Fruit fly (Drosophila melanogaster): ENCODE data around the gene CG9135.

CG9135 gene

dm6 chr2L:6062382-6063082 is 11.9 kb downstream of the CG9135 start, which contains the start of the genes ND-51 and CG13994 (continued):
- peak; percentile 86 for TF ChIP-seq ems (GFP tag; optimal IDR thresholded peaks at IDR 0.05)
- TF ChIP-seq org-1 (GFP tag; optimal IDR thresholded peaks at IDR 0.05) = no peak
- peak; percentile 86 for TF ChIP-seq CG34422 (GFP tag; IDR thresholded peaks at IDR 0.05)
- peak; percentile 76 for TF ChIP-seq CG12942 (GFP tag; optimal IDR thresholded peaks at IDR 0.05)
- TF ChIP-seq CTCF (GFP tag; optimal IDR thresholded peaks at IDR 0.05) = no peak
- peak; percentile 76 for TF ChIP-seq CG17186 (GFP tag; optimal IDR thresholded peaks at IDR 0.05)
- TF ChIP-seq CG4820 (GFP tag; optimal IDR thresholded peaks at IDR 0.05) = peak; percentile 82
- peak; percentile 86 for TF ChIP-seq sisA (GFP tag; IDR thresholded peaks at IDR 0.05)
- peak; percentile 74 for TF ChIP-seq Max (GFP tag; optimal IDR thresholded peaks at IDR 0.05)
- TF ChIP-seq CG2889 (GFP tag; IDR thresholded peaks at IDR 0.05) = peak; percentile 83
- TF ChIP-seq Rfx (GFP tag; IDR thresholded peaks at IDR 0.05) = peak; percentile 88
- peak in 1 of 3 experiments; percentile 79 for TF ChIP-seq lola (GFP tag; optimal IDR thresholded peaks at IDR 0.05)
- peak; percentile 75 for TF ChIP-seq CG9215 (GFP tag; IDR thresholded peaks at IDR 0.05)
- TF ChIP-seq CG42726 (GFP tag; IDR thresholded peaks at IDR 0.05; ENCODE audit: partially characterized antibody) = no peak
- TF ChIP-seq CG8359 (GFP tag; optimal IDR thresholded peaks at IDR 0.05; ENCODE audit: borderline replicate concordance) = peak; percentile 11
- TF ChIP-seq MBD-R2 (GFP tag; IDR thresholded peaks at IDR 0.05) = peak; percentile 86
- no peak for TF ChIP-seq eve (GFP tag; optimal IDR thresholded peaks at IDR 0.05)
- TF ChIP-seq tll (GFP tag; optimal IDR thresholded peaks at IDR 0.05) = peak; percentile 77 to 91
- TF ChIP-seq CG10959 (GFP tag; IDR thresholded peaks at IDR 0.05) = peak; percentile 59
- TF ChIP-seq en (GFP tag; optimal IDR thresholded peaks at IDR 0.05) = peak; percentile 44
- TF ChIP-seq Nf-YC (tag; optimal IDR thresholded peaks at IDR 0.05) = peak; percentile 77
- TF ChIP-seq onecut (GFP tag; IDR thresholded peaks at IDR 0.05) = peak; percentile 41; the same call in 1 of the 2 replicates
- 0 out of 2 replicates have a peak, but pooled peaks have one; percentile 16 for TF ChIP-seq sim (GFP tag; IDR thresholded peaks at IDR 0.05)
- peak; percentile 45; the same call in 1 of the 2 replicates for TF ChIP-seq toy (GFP tag; IDR thresholded peaks at IDR 0.05)
- TF ChIP-seq CG7271 (tag; optimal IDR thresholded peaks at IDR 0.05) = peak; percentile 40
- no peak for TF ChIP-seq CG15011 (GFP tag; optimal IDR thresholded peaks at IDR 0.05)
- peak; percentile 71 for TF ChIP-seq dmrt11E (tag; optimal IDR thresholded peaks at IDR 0.05)
- TF ChIP-seq CG18619 (GFP tag; optimal IDR thresholded peaks at IDR 0.05) = peak; percentile 61
- TF ChIP-seq CG14710 (tag; optimal IDR thresholded peaks at IDR 0.05) = peak; percentile 91
- no peak for TF ChIP-seq hkb (optimal IDR thresholded peaks at IDR 0.05)
- TF ChIP-seq hkb (GFP tag; IDR thresholded peaks at IDR 0.05) = peak; percentile 84
- no peak for TF ChIP-seq Lpt (GFP tag; optimal IDR thresholded peaks at IDR 0.05)
- no peak for TF ChIP-seq hth (optimal IDR thresholded peaks at IDR 0.05)
- peak; percentile 85 for TF ChIP-seq tin (GFP tag; optimal IDR thresholded peaks at IDR 0.05)
- TF ChIP-seq Drgx (GFP tag; IDR thresholded peaks at IDR 0.05) = peak; percentile 77
- TF ChIP-seq nmo (GFP tag; optimal IDR thresholded peaks at IDR 0.05) = peak; percentile 89
- TF ChIP-seq Dp (GFP tag; optimal IDR thresholded peaks at IDR 0.05) = peak; percentile 15
- 0 out of 2 replicates have a peak, but pooled peaks have one; percentile 14 for TF ChIP-seq GATAe (GFP tag; conservative IDR thresholded peaks at IDR 0.05)
- TF ChIP-seq Elba2 (GFP tag; optimal IDR thresholded peaks at IDR 0.05) = peak; percentile 94
- TF ChIP-seq CG31388 (GFP tag; optimal IDR thresholded peaks at IDR 0.05) = peak; percentile 53
- peak; percentile 71 for TF ChIP-seq Dek (tag; optimal IDR thresholded peaks at IDR 0.05)
- peak; percentile 86 for TF ChIP-seq ci (GFP tag; IDR thresholded peaks at IDR 0.05)
- no peak for TF ChIP-seq Trl (optimal IDR thresholded peaks at IDR 0.05)
- TF ChIP-seq Trl (GFP tag; optimal IDR thresholded peaks at IDR 0.05) = peak; percentile 89
- no peak for TF ChIP-seq zf30C (GFP tag; optimal IDR thresholded peaks at IDR 0.05)
- peak; percentile 78 for TF ChIP-seq repo (GFP tag; optimal IDR thresholded peaks at IDR 0.05)
- 0 out of 2 replicates have a peak, but pooled peaks have one; percentile 16 for TF ChIP-seq CG11696 (GFP tag; IDR thresholded peaks at IDR 0.05)
- peak; percentile 43 for TF ChIP-seq CG3065 (GFP tag; optimal IDR thresholded peaks at IDR 0.05)
- no peak for TF ChIP-seq ash1 (GFP tag; optimal IDR thresholded peaks at IDR 0.05)
- peak; percentile 69; the same call in 2 of the 3 replicates for TF ChIP-seq otp (GFP tag; IDR thresholded peaks at IDR 0.05)
- TF ChIP-seq Side (GFP tag; optimal IDR thresholded peaks at IDR 0.05) = peak; percentile 82
